Worm (Caenorhabditis elegans) whole organism, L1 larva: Measurements from ENCODE around the gene vps-54.

Source experiments
- egl-13 ChIP-seq: sonication (generic microtip); optimal IDR thresholded peaks from 2 replicates; lab custom pipeline; 2016; ENCODE audit warnings: missing genotype, missing genetic modification reagents, missing genetic modification characterization, missing compliant biosample characterization
- isw-1 ChIP-seq: fragments of 200-800 bp; sonication (Bioruptor generic); IDR thresholded peaks from 2 replicates; pipeline ENCODE4 v1.3.6; 2022; ENCODE audit warnings: missing genetic modification characterization, missing compliant biosample characterization
- lin-39 ChIP-seq: fragments of 150-350 bp; optimal IDR thresholded peaks from 2 replicates; lab custom pipeline; 2014; ENCODE audit warnings: missing biosample characterization, missing genetic modification reagents, missing genetic modification characterization
- lsy-2 ChIP-seq, 2 experiments: fragments of 150-350 bp; optimal IDR thresholded peaks; 2 replicates each; lab custom pipeline; 2014; ENCODE audit warnings: missing biosample characterization in 2 of 2, missing genetic modification characterization in 2 of 2
- mdl-1 ChIP-seq, 2 experiments: fragments of 150-350 bp; optimal IDR thresholded peaks; 2 replicates each; lab custom pipeline; 2014 to 2017; ENCODE audit warnings: missing biosample characterization in 2 of 2, missing genetic modification characterization in 2 of 2, inconsistent platforms in 1 of 2
- mep-1 ChIP-seq: fragments of 150-350 bp; optimal IDR thresholded peaks from 2 replicates; lab custom pipeline; 2014; ENCODE audit warnings: missing biosample characterization, missing genetic modification characterization
- nhr-11 ChIP-seq: fragments of 150-350 bp; optimal IDR thresholded peaks from 2 replicates; lab custom pipeline; 2014; ENCODE audit warnings: missing biosample characterization, missing genetic modification characterization
- nhr-77 ChIP-seq: fragments of 150-350 bp; optimal IDR thresholded peaks from 2 replicates; lab custom pipeline; 2014; ENCODE audit warnings: missing biosample characterization, missing genetic modification characterization
- pag-3 ChIP-seq: sonication (generic microtip); optimal IDR thresholded peaks from 2 replicates; lab custom pipeline; 2017; ENCODE audit warnings: missing genetic modification characterization, mild to moderate bottlenecking, missing compliant biosample characterization, antibody characterized with exemption, borderline replicate concordance; ENCODE audit not compliant: insufficient read depth
- unc-30 ChIP-seq: sonication (generic microtip); optimal IDR thresholded peaks from 2 replicates; lab custom pipeline; 2017; ENCODE audit warnings: missing biosample characterization, missing genetic modification characterization

- TF ChIP-seq pag-3 (tag; lab: Kevin White, UChicago) (peak; percentile 53), isw-1 (GFP tag; lab: Robert Waterston, UW) (peak; percentile 72), nhr-11 (tag; lab: Kevin White, UChicago) (peak; percentile 37), lsy-2 (tag; optimal IDR thresholded peaks at IDR 0.05; lab: Kevin White, UChicago) (peak; percentile 78 to 86), lin-39 (tag; lab: Kevin White, UChicago) (peak; percentile 70), mdl-1 (tag; optimal IDR thresholded peaks at IDR 0.05; lab: Kevin White, UChicago) (peak in 1 of 2 experiments; percentile 25), unc-30 (tag; lab: Kevin White, UChicago) (no peak), egl-13 (tag; lab: Kevin White, UChicago) (peak; percentile 75), nhr-77 (tag; lab: Kevin White, UChicago) (peak; percentile 67), mep-1 (tag; lab: Kevin White, UChicago) (peak; percentile 90)
Measured at ce11 chrV:10578938-10579337, 2.7 kb upstream of the vps-54 start, which contains the start of the genes erh-1 and lpd-9.
